Worm (Caenorhabditis elegans) whole organism, young adult: ENCODE measurements around the gene fbxa-60.
"Not testable (repeated sequence)": the region's sequence is repeated elsewhere in the genome, so short reads cannot be mapped to it uniquely, and the experiment has no call there.

Experiments used
- ama-1 ChIP-seq, 3 experiments: fragments of 150-350 bp in 1 of 3; sonication (generic microtip) in 2 of 3; optimal IDR thresholded peaks; 2 replicates each; lab custom pipeline; 2014 to 2018; ENCODE audit warnings: missing biosample characterization in 2 of 3, missing genetic modification characterization in 2 of 3, missing genetic modification reagents in 2 of 3
- ccch-3 ChIP-seq: fragments of 200-800 bp; sonication (Bioruptor generic); optimal IDR thresholded peaks from 2 replicates; lab custom pipeline; 2018; ENCODE audit warnings: mild to moderate bottlenecking, missing genetic modification characterization, missing compliant biosample characterization
- ceh-27 ChIP-seq: fragments of 200-800 bp; sonication (Bioruptor generic); optimal IDR thresholded peaks from 2 replicates; lab custom pipeline; 2018; ENCODE audit warnings: mild to moderate bottlenecking, missing genetic modification characterization, moderate library complexity, missing compliant biosample characterization
- dpl-1 ChIP-seq: fragments of 150-350 bp; optimal IDR thresholded peaks from 2 replicates; lab custom pipeline; 2014; ENCODE audit warnings: missing biosample characterization, missing genetic modification reagents, missing genetic modification characterization
- efl-1 ChIP-seq: fragments of 150-350 bp; optimal IDR thresholded peaks from 2 replicates; lab custom pipeline; 2014; ENCODE audit warnings: missing biosample characterization, missing genetic modification reagents, missing genetic modification characterization
- ets-4 ChIP-seq: fragments of 200-800 bp; sonication (Bioruptor generic); optimal IDR thresholded peaks from 2 replicates; lab custom pipeline; 2018; ENCODE audit warnings: mild to moderate bottlenecking, missing genetic modification characterization, missing compliant biosample characterization
- lsl-1 ChIP-seq: fragments of 200-800 bp; sonication (Bioruptor generic); optimal IDR thresholded peaks from 2 replicates; lab custom pipeline; 2018; ENCODE audit warnings: mild to moderate bottlenecking, missing genetic modification characterization, moderate library complexity, missing compliant biosample characterization
- mcd-1 ChIP-seq: fragments of 200-800 bp; sonication (Bioruptor generic); IDR thresholded peaks from 2 replicates; pipeline ENCODE4 v1.3.6; 2022; ENCODE audit warnings: missing genetic modification reagents, missing genetic modification characterization, missing compliant biosample characterization
- mxl-1 ChIP-seq: sonication (generic microtip); optimal IDR thresholded peaks from 2 replicates; lab custom pipeline; 2016; ENCODE audit warnings: missing genetic modification characterization, missing compliant biosample characterization
- nfya-1 ChIP-seq: sonication (generic microtip); optimal IDR thresholded peaks from 2 replicates; lab custom pipeline; 2017; ENCODE audit warnings: antibody characterized with exemption, missing compliant biosample characterization, missing genetic modification characterization, borderline replicate concordance; ENCODE audit not compliant: insufficient read depth
- pha-4 ChIP-seq: fragments of 150-350 bp; sonication (generic microtip); optimal IDR thresholded peaks from 2 replicates; lab custom pipeline; 2014; ENCODE audit warnings: missing biosample characterization, missing genetic modification reagents, missing genetic modification characterization
- zfh-2 ChIP-seq: fragments of 200-800 bp; sonication (Bioruptor generic); conservative IDR thresholded peaks from 2 replicates; pipeline ENCODE4 v1.3.6; 2022; ENCODE audit warnings: missing genetic modification reagents, missing genetic modification characterization, missing compliant biosample characterization

ce11 chrIII:931405-931804 is 14.7 kb downstream of the fbxa-60 start:
- TF ChIP-seq nfya-1; mcd-1 (GFP tag; lab: Robert Waterston, UW); zfh-2 (GFP tag; lab: Robert Waterston, UW); ama-1 (optimal IDR thresholded peaks at IDR 0.05; lab: Kevin White, UChicago); ama-1 (GFP tag; optimal IDR thresholded peaks at IDR 0.05; lab: Kevin White, UChicago); pha-4 (tag; lab: Kevin White, UChicago); dpl-1; ets-4 (GFP tag; lab: Kevin White, UChicago); ceh-27 (GFP tag; lab: Kevin White, UChicago); efl-1 (GFP tag; lab: Kevin White, UChicago); lsl-1; ccch-3 (GFP tag; lab: Kevin White, UChicago): not testable (repeated sequence)
- TF ChIP-seq mxl-1 (tag; lab: Kevin White, UChicago) = peak; percentile 51
